Fruit fly (Drosophila melanogaster) whole organism, embryonic: ENCODE measurements around the gene CG16710.
A peak's percentile ranks its signal among the peaks of the same experiment; 100 is the strongest.

Experiments
- Atf-2 ChIP-seq: fragments of 200-800 bp; sonication (Bioruptor generic); optimal IDR thresholded peaks from 2 replicates; lab custom pipeline; 2016; ENCODE audit warnings: missing biosample characterization, missing genetic modification characterization
- Awh ChIP-seq: fragments of 200-800 bp; sonication (Bioruptor generic); IDR thresholded peaks from 2 replicates; pipeline ENCODE4, ENCODE4 v1.3.6; 2022; ENCODE audit warnings: missing biosample characterization, missing genetic modification characterization
- CG10654 ChIP-seq: fragments of 200-800 bp; sonication (Bioruptor generic); optimal IDR thresholded peaks from 2 replicates; lab custom pipeline; 2016; ENCODE audit warnings: missing biosample characterization, missing genetic modification characterization
- CG10979 ChIP-seq: fragments of 200-800 bp; sonication (Bioruptor generic); optimal IDR thresholded peaks from 2 replicates; lab custom pipeline; 2018; ENCODE audit warnings: missing biosample characterization, mild to moderate bottlenecking, missing genetic modification characterization, moderate library complexity
- CG11398 ChIP-seq: fragments of 200-800 bp; sonication (Bioruptor generic); optimal IDR thresholded peaks from 2 replicates; lab custom pipeline; 2016; ENCODE audit warnings: missing biosample characterization, missing genetic modification characterization
- CG11723 ChIP-seq: fragments of 200-800 bp; sonication (Bioruptor generic); optimal IDR thresholded peaks from 2 replicates; lab custom pipeline; 2017; ENCODE audit warnings: missing biosample characterization, mild to moderate bottlenecking, missing genetic modification characterization
- CG13624 ChIP-seq: fragments of 200-800 bp; sonication (Bioruptor generic); optimal IDR thresholded peaks from 2 replicates; lab custom pipeline; 2016; ENCODE audit warnings: missing biosample characterization, missing genetic modification characterization
- CG15073 ChIP-seq: fragments of 200-800 bp; sonication (Bioruptor generic); optimal IDR thresholded peaks from 2 replicates; lab custom pipeline; 2016; ENCODE audit warnings: missing biosample characterization, missing genetic modification characterization
- CG18476 ChIP-seq: fragments of 200-800 bp; sonication (Bioruptor generic); optimal IDR thresholded peaks from 2 replicates; lab custom pipeline; 2016; ENCODE audit warnings: missing biosample characterization, mild to moderate bottlenecking, missing genetic modification characterization
- CG3065 ChIP-seq: fragments of 200-800 bp; sonication (Bioruptor generic); optimal IDR thresholded peaks from 2 replicates; lab custom pipeline; 2016; ENCODE audit warnings: missing biosample characterization, missing genetic modification characterization
- CG4820 ChIP-seq: fragments of 200-800 bp; sonication (Bioruptor generic); optimal IDR thresholded peaks from 3 replicates; lab custom pipeline; 2016; ENCODE audit warnings: missing biosample characterization, missing genetic modification characterization
- CG7786 ChIP-seq: fragments of 200-800 bp; sonication (Bioruptor generic); optimal IDR thresholded peaks from 2 replicates; lab custom pipeline; 2016; ENCODE audit warnings: missing biosample characterization, missing genetic modification characterization
- CG7839 ChIP-seq: fragments of 200-800 bp; sonication (Bioruptor generic); optimal IDR thresholded peaks from 3 replicates; lab custom pipeline; 2018; ENCODE audit warnings: missing biosample characterization, mild to moderate bottlenecking, missing genetic modification characterization, moderate library complexity
- CG7928 ChIP-seq: fragments of 200-800 bp; sonication (Bioruptor generic); optimal IDR thresholded peaks from 2 replicates; lab custom pipeline; 2017; ENCODE audit warnings: missing biosample characterization, mild to moderate bottlenecking, missing genetic modification characterization
- CG9817 ChIP-seq: fragments of 200-800 bp; sonication (Bioruptor generic); optimal IDR thresholded peaks from 2 replicates; lab custom pipeline; 2018; ENCODE audit warnings: missing biosample characterization, mild to moderate bottlenecking, missing genetic modification characterization, moderate library complexity
- CG9876 ChIP-seq: fragments of 200-800 bp; sonication (Bioruptor generic); optimal IDR thresholded peaks from 2 replicates; lab custom pipeline; 2016; ENCODE audit warnings: missing biosample characterization, missing genetic modification characterization
- CG9932 ChIP-seq: fragments of 200-800 bp; sonication (Bioruptor generic); IDR thresholded peaks from 2 replicates; pipeline ENCODE4 v1.3.6; 2022; ENCODE audit warnings: missing biosample characterization, missing genetic modification characterization
- D ChIP-seq, 2 experiments: fragments of 200-800 bp in 1 of 2; fragments of >200 bp in 1 of 2; sonication (Bioruptor generic) in 1 of 2; optimal IDR thresholded peaks; 2 replicates in 1 of 2; 3 replicates in 1 of 2; lab custom pipeline; 2017; ENCODE audit warnings: mild to moderate bottlenecking in 1 of 2, missing biosample characterization in 1 of 2, missing genetic modification characterization in 1 of 2, missing genetic modification reagents in 1 of 2
- Dip3 ChIP-seq: fragments of 200-800 bp; sonication (Bioruptor generic); optimal IDR thresholded peaks from 3 replicates; lab custom pipeline; 2016; ENCODE audit warnings: missing biosample characterization, missing genetic modification characterization
- Dp ChIP-seq: fragments of 200-800 bp; sonication (Bioruptor generic); optimal IDR thresholded peaks from 2 replicates; lab custom pipeline; 2018; ENCODE audit warnings: missing biosample characterization, mild to moderate bottlenecking, missing genetic modification characterization, moderate library complexity
- ERR ChIP-seq: fragments of 200-800 bp; sonication (Bioruptor generic); optimal IDR thresholded peaks from 2 replicates; lab custom pipeline; 2016; ENCODE audit warnings: missing biosample characterization, missing genetic modification characterization
- Ets97D ChIP-seq: fragments of 200-800 bp; sonication (Bioruptor generic); optimal IDR thresholded peaks from 3 replicates; lab custom pipeline; 2016; ENCODE audit warnings: missing biosample characterization, missing genetic modification characterization
- Gsc ChIP-seq: fragments of 200-800 bp; sonication (Bioruptor generic); IDR thresholded peaks from 2 replicates; pipeline ENCODE4 v1.3.6; 2022; ENCODE audit warnings: missing biosample characterization, missing genetic modification characterization
- Hr78 ChIP-seq, 2 experiments: fragments of 200-800 bp in 1 of 2; fragments of >200 bp in 1 of 2; sonication (Bioruptor generic) in 1 of 2; optimal IDR thresholded peaks; 2 replicates each; lab custom pipeline; 2017 to 2019; ENCODE audit warnings: missing biosample characterization in 2 of 2, missing genetic modification characterization in 2 of 2, mild to moderate bottlenecking in 1 of 2, moderate library complexity in 1 of 2
- Hsf ChIP-seq: fragments of 200-800 bp; sonication (Bioruptor generic); optimal IDR thresholded peaks from 3 replicates; lab custom pipeline; 2016; ENCODE audit warnings: missing biosample characterization, missing genetic modification characterization
- Oli ChIP-seq: fragments of 200-800 bp; sonication (Bioruptor generic); optimal IDR thresholded peaks from 2 replicates; lab custom pipeline; 2018; ENCODE audit warnings: missing biosample characterization, mild to moderate bottlenecking, missing genetic modification characterization, moderate library complexity
- Spps ChIP-seq: fragments of 200-800 bp; sonication (Bioruptor generic); optimal IDR thresholded peaks from 2 replicates; lab custom pipeline; 2018; ENCODE audit warnings: missing biosample characterization, mild to moderate bottlenecking, missing genetic modification characterization
- TFAM ChIP-seq: fragments of 200-800 bp; sonication (Bioruptor generic); optimal IDR thresholded peaks from 2 replicates; lab custom pipeline; 2017; ENCODE audit warnings: missing biosample characterization, missing genetic modification characterization, inconsistent platforms
- ac ChIP-seq: fragments of 200-800 bp; sonication (Bioruptor generic); optimal IDR thresholded peaks from 3 replicates; lab custom pipeline; 2017; ENCODE audit warnings: missing biosample characterization, mild to moderate bottlenecking, missing genetic modification characterization
- ato ChIP-seq: fragments of 200-800 bp; sonication (Bioruptor generic); IDR thresholded peaks from 2 replicates; pipeline ENCODE4 v1.3.6; 2022; ENCODE audit warnings: missing biosample characterization, missing genetic modification characterization; ENCODE audit not compliant: partially characterized antibody
- bab2 ChIP-seq: fragments of 200-800 bp; sonication (Bioruptor generic); optimal IDR thresholded peaks from 2 replicates; lab custom pipeline; 2016; ENCODE audit warnings: missing biosample characterization, missing genetic modification characterization
- cad ChIP-seq: fragments of >200 bp; optimal IDR thresholded peaks from 2 replicates; lab custom pipeline; 2017; ENCODE audit warnings: missing biosample characterization, missing genetic modification characterization
- croc ChIP-seq: fragments of 200-800 bp; sonication (Bioruptor generic); conservative IDR thresholded peaks from 3 replicates; pipeline ENCODE4 v1.3.6; 2022; ENCODE audit warnings: missing biosample characterization, missing genetic modification characterization
- da ChIP-seq: fragments of 200-800 bp; sonication (Bioruptor generic); optimal IDR thresholded peaks from 2 replicates; lab custom pipeline; 2016; ENCODE audit warnings: missing biosample characterization, missing genetic modification characterization
- her ChIP-seq: fragments of 200-800 bp; sonication (Bioruptor generic); optimal IDR thresholded peaks from 2 replicates; lab custom pipeline; 2016; ENCODE audit warnings: missing biosample characterization, missing genetic modification characterization
- mam ChIP-seq: fragments of 200-800 bp; sonication (Bioruptor generic); optimal IDR thresholded peaks from 3 replicates; lab custom pipeline; 2016; ENCODE audit warnings: missing biosample characterization, missing genetic modification characterization
- mirr ChIP-seq: fragments of 200-800 bp; sonication (Bioruptor generic); optimal IDR thresholded peaks from 3 replicates; lab custom pipeline; 2018; ENCODE audit warnings: missing biosample characterization, mild to moderate bottlenecking, missing genetic modification characterization
- nerfin-2 ChIP-seq: fragments of 200-800 bp; sonication (Bioruptor generic); IDR thresholded peaks from 2 replicates; pipeline ENCODE4 v1.3.6; 2022; ENCODE audit warnings: missing biosample characterization, missing genetic modification characterization; ENCODE audit not compliant: partially characterized antibody
- nom ChIP-seq: fragments of 200-800 bp; sonication (Bioruptor generic); optimal IDR thresholded peaks from 2 replicates; lab custom pipeline; 2017; ENCODE audit warnings: missing biosample characterization, missing genetic modification characterization, mild to moderate bottlenecking, moderate library complexity, missing genetic modification reagents
- pho ChIP-seq: fragments of 200-800 bp; sonication (Bioruptor generic); optimal IDR thresholded peaks from 2 replicates; lab custom pipeline; 2016; ENCODE audit warnings: missing biosample characterization, missing genetic modification characterization
- repo ChIP-seq: fragments of 200-800 bp; sonication (Bioruptor generic); optimal IDR thresholded peaks from 2 replicates; lab custom pipeline; 2016; ENCODE audit warnings: missing biosample characterization, missing genetic modification characterization
- sd ChIP-seq: fragments of 200-800 bp; sonication (Bioruptor generic); optimal IDR thresholded peaks from 3 replicates; lab custom pipeline; 2018; ENCODE audit warnings: missing biosample characterization, mild to moderate bottlenecking, missing genetic modification characterization, moderate library complexity
- sens-2 ChIP-seq: fragments of 200-800 bp; sonication (Bioruptor generic); IDR thresholded peaks from 2 replicates; pipeline ENCODE4 v1.3.6; 2022; ENCODE audit warnings: missing biosample characterization, missing genetic modification characterization
- seq ChIP-seq: fragments of 200-800 bp; sonication (Bioruptor generic); IDR thresholded peaks from 2 replicates; pipeline ENCODE4 v1.3.6; 2022; ENCODE audit warnings: missing biosample characterization, missing genetic modification characterization
- sim ChIP-seq: fragments of 200-800 bp; sonication (Bioruptor generic); IDR thresholded peaks from 2 replicates; pipeline ENCODE4 v1.3.6; 2022; ENCODE audit warnings: missing biosample characterization, missing genetic modification characterization
- sima ChIP-seq: fragments of 200-800 bp; sonication (Bioruptor generic); optimal IDR thresholded peaks from 2 replicates; lab custom pipeline; 2016; ENCODE audit warnings: missing biosample characterization, missing genetic modification characterization
- ssp ChIP-seq: fragments of 200-800 bp; sonication (Bioruptor generic); IDR thresholded peaks from 2 replicates; pipeline ENCODE4 v1.3.6; 2022; ENCODE audit warnings: missing biosample characterization, missing genetic modification characterization
- tin ChIP-seq: fragments of 200-800 bp; sonication (Bioruptor generic); optimal IDR thresholded peaks from 3 replicates; lab custom pipeline; 2016; ENCODE audit warnings: missing biosample characterization, missing genetic modification characterization
- vnd ChIP-seq: fragments of 200-800 bp; sonication (Bioruptor generic); IDR thresholded peaks from 3 replicates; pipeline ENCODE4 v1.3.6; 2022; ENCODE audit warnings: missing biosample characterization, missing genetic modification characterization; ENCODE audit not compliant: partially characterized antibody

Gene CG16710

dm6 chr3R:23709508-23710208, 27.4 kb downstream of the CG16710 start, which contains the start of gene CG10301 (continued):
- TF ChIP-seq CG13624 (GFP tag; lab: Kevin White, UChicago) (no peak), CG7786 (GFP tag; lab: Kevin White, UChicago) (no peak), CG3065 (GFP tag; lab: Kevin White, UChicago) (peak; percentile 43), CG7928 (GFP tag; lab: Kevin White, UChicago) (no peak), D (optimal IDR thresholded peaks at IDR 0.05; lab: Kevin White, UChicago) (no peak), D (GFP tag; optimal IDR thresholded peaks at IDR 0.05; lab: Kevin White, UChicago) (peak; percentile 61), Hsf (peak; percentile 68), croc (GFP tag; lab: Robert Waterston, UW) (peak; percentile 42; the same call in 1 of the 3 replicates), Ets97D (GFP tag; lab: Kevin White, UChicago) (peak; percentile 21), ato (GFP tag; lab: Robert Waterston, UW) (no peak), Spps (tag; lab: Kevin White, UChicago) (peak; percentile 28), mirr (GFP tag; lab: Kevin White, UChicago) (no peak), sima (GFP tag; lab: Kevin White, UChicago) (no peak), CG9817 (tag; lab: Kevin White, UChicago) (no peak), CG7839 (peak; percentile 60), nerfin-2 (GFP tag; lab: Robert Waterston, UW) (no peak), CG15073 (GFP tag; lab: Kevin White, UChicago) (no peak), sd (tag; lab: Kevin White, UChicago) (peak; percentile 3), Dip3 (GFP tag; lab: Kevin White, UChicago) (no peak), her (GFP tag; lab: Kevin White, UChicago) (no peak), nom (GFP tag; lab: Kevin White, UChicago) (no peak), mam (GFP tag; lab: Kevin White, UChicago) (peak; percentile 13), repo (GFP tag; lab: Kevin White, UChicago) (no peak), ac (GFP tag; lab: Kevin White, UChicago) (peak; percentile 61), CG4820 (GFP tag; lab: Kevin White, UChicago) (peak; percentile 67), CG9876 (GFP tag; lab: Kevin White, UChicago) (no peak), Dp (GFP tag; lab: Kevin White, UChicago) (no peak), CG11398 (no peak), Oli (tag; lab: Kevin White, UChicago) (peak; percentile 65), CG10979 (tag; lab: Kevin White, UChicago) (peak; percentile 82), Gsc (GFP tag; lab: Robert Waterston, UW) (peak; percentile 25; the same call in 1 of the 2 replicates), CG18476 (peak; percentile 32), TFAM (GFP tag; lab: Kevin White, UChicago) (no peak), Awh (GFP tag; lab: Robert Waterston, UW) (peak; percentile 52), Atf-2 (peak; percentile 46), CG9932 (GFP tag; lab: Robert Waterston, UW) (no peak), seq (no peak), cad (GFP tag; lab: Kevin White, UChicago) (no peak), tin (GFP tag; lab: Kevin White, UChicago) (peak; percentile 66), sim (peak; percentile 31; the same call in 1 of the 2 replicates), sens-2 (GFP tag; lab: Robert Waterston, UW) (peak; percentile 71), CG10654 (GFP tag; lab: Kevin White, UChicago) (peak; percentile 47), ERR (GFP tag; lab: Kevin White, UChicago) (no peak), pho (GFP tag; lab: Kevin White, UChicago) (no peak), ssp (peak; percentile 36; the same call in 1 of the 2 replicates), vnd (no peak), bab2 (peak; percentile 34), Hr78 (GFP tag; optimal IDR thresholded peaks at IDR 0.05; lab: Kevin White, UChicago) (no peak), CG11723 (peak; percentile 1), da (no peak)
